Worm (Caenorhabditis elegans): ENCODE results near the gene grdn-1.

ce11 chrV:18556488-18556887, 36.1 kb upstream of the grdn-1 start, which contains the start of the genes ttr-24 and ttr-25:
- TF ChIP-seq elt-1 (tag; optimal IDR thresholded peaks at IDR 0.05) (no peak), nfya-1 (tag; optimal IDR thresholded peaks at IDR 0.05; ENCODE audit: insufficient read depth) (no peak), zag-1 (tag; optimal IDR thresholded peaks at IDR 0.05) (no peak), nhr-23 (tag; optimal IDR thresholded peaks at IDR 0.05) (no peak), nhr-25 (tag; optimal IDR thresholded peaks at IDR 0.05) (no peak), hmg-11 (tag; optimal IDR thresholded peaks at IDR 0.05) (no peak), eor-1 (tag; optimal IDR thresholded peaks at IDR 0.05) (no peak), ama-1 (optimal IDR thresholded peaks at IDR 0.05) (no peak), egl-27 (tag; optimal IDR thresholded peaks at IDR 0.05) (no peak), ceh-9 (tag; optimal IDR thresholded peaks at IDR 0.05) (no peak), elt-2 (tag; optimal IDR thresholded peaks at IDR 0.05) (no peak), pqm-1 (tag; optimal IDR thresholded peaks at IDR 0.05) (no peak), elt-3 (tag; optimal IDR thresholded peaks at IDR 0.05) (no peak), aly-2 (tag; optimal IDR thresholded peaks at IDR 0.05) (no peak)

Data from whole organism, L3 larva.